Worm (Caenorhabditis elegans): Measurements from ENCODE around the gene cyd-1.

DNA sequence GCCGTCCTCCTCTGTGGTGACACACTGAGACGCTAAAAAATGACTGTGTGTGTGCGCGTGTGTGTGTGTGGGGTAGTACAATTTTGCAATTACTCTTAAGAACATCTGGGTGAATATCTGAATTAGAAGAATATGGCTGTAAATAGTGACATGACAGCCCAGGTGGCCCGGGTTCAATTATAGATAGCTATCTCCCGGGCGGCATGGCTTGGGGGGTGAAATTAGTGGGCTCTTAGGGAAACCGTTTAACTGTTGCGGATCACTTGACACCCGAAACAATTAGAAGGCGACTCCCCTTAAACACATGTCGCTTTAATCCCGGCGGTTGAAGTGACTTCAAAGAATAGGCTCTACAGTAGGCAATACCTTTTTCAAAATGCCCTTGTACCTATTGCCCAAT, 9.8 kb downstream of the cyd-1 start:
- TF ChIP-seq flt-1 (GFP tag; IDR thresholded peaks at IDR 0.05), result no peak
- no peak for TF ChIP-seq tab-1 (GFP tag; IDR thresholded peaks at IDR 0.05)
- TF ChIP-seq T22C8.4 (GFP tag; IDR thresholded peaks at IDR 0.05), result no peak
- TF ChIP-seq klf-2 (GFP tag; conservative IDR thresholded peaks at IDR 0.05), result no peak
- no peak for TF ChIP-seq med-1 (GFP tag; optimal IDR thresholded peaks at IDR 0.05; ENCODE audit: insufficient read depth)
- no peak for TF ChIP-seq cog-1 (tag; optimal IDR thresholded peaks at IDR 0.05)
